Fruit fly (Drosophila melanogaster) whole organism, wandering third instar larva: Measurements from ENCODE around the gene Cbp20.

Experiments used
- GATAd ChIP-seq: sonication (Bioruptor generic); optimal IDR thresholded peaks from 2 replicates; lab custom pipeline; 2016; ENCODE audit warnings: missing biosample characterization, missing genetic modification characterization
- HLH106 ChIP-seq: fragments of 200-800 bp; optimal IDR thresholded peaks from 3 replicates; lab custom pipeline; 2019; ENCODE audit warnings: missing biosample characterization, mild to moderate bottlenecking, missing genetic modification characterization, moderate library complexity
- Jra ChIP-seq: sonication (Bioruptor generic); optimal IDR thresholded peaks from 2 replicates; lab custom pipeline; 2016; ENCODE audit warnings: missing biosample characterization, missing genetic modification characterization
- Mio ChIP-seq: sonication (Bioruptor generic); optimal IDR thresholded peaks from 2 replicates; lab custom pipeline; 2016; ENCODE audit warnings: missing biosample characterization, missing genetic modification characterization
- OdsH ChIP-seq: fragments of 200-800 bp; sonication (Bioruptor generic); optimal IDR thresholded peaks from 2 replicates; lab custom pipeline; 2016; ENCODE audit warnings: missing biosample characterization, mild to moderate bottlenecking, missing genetic modification characterization
- Vsx2 ChIP-seq: fragments of 200-300, 225-300 bp; sonication (Bioruptor generic); optimal IDR thresholded peaks from 2 replicates; lab custom pipeline; 2018; ENCODE audit warnings: missing biosample characterization, missing genetic modification characterization; ENCODE audit not compliant: partially characterized antibody
- dl ChIP-seq, 2 experiments: fragments of 175-275, 200-275 bp in 1 of 2; fragments of 200-275 bp in 1 of 2; sonication (Bioruptor generic); optimal IDR thresholded peaks; lab custom pipeline; 2018; ENCODE audit warnings: mild to moderate bottlenecking in 2 of 2, missing biosample characterization in 2 of 2, missing genetic modification characterization in 2 of 2, moderate library complexity in 2 of 2; ENCODE audit not compliant: partially characterized antibody in 2 of 2, insufficient read depth in 1 of 2
- jim ChIP-seq: fragments of 175-275, 200-325 bp; sonication (Bioruptor generic); optimal IDR thresholded peaks from 2 replicates; lab custom pipeline; 2016; ENCODE audit warnings: missing biosample characterization, mild to moderate bottlenecking, missing genetic modification characterization
- pan ChIP-seq: fragments of >200 bp; optimal IDR thresholded peaks from 2 replicates; lab custom pipeline; 2017
- psq ChIP-seq: fragments of 200-800 bp; sonication (Bioruptor generic); optimal IDR thresholded peaks from 3 replicates; lab custom pipeline; 2017; ENCODE audit warnings: missing biosample characterization, mild to moderate bottlenecking, missing genetic modification characterization, moderate library complexity
- sv ChIP-seq: fragments of 200-800 bp; sonication (Bioruptor generic); optimal IDR thresholded peaks from 3 replicates; lab custom pipeline; 2016; ENCODE audit warnings: missing biosample characterization, missing genetic modification characterization
- usp ChIP-seq: fragments of >200 bp; optimal IDR thresholded peaks from 2 replicates; lab custom pipeline; 2017; ENCODE audit warnings: missing biosample characterization, missing genetic modification characterization
- woc ChIP-seq: sonication (Bioruptor generic); optimal IDR thresholded peaks from 2 replicates; lab custom pipeline; 2016; ENCODE audit warnings: missing biosample characterization, mild to moderate bottlenecking, missing genetic modification characterization

dm6 chr3R:18157459-18157858 lies 7.0 kb upstream of the Cbp20 start:
- TF ChIP-seq psq (GFP tag; lab: Kevin White, UChicago) (no peak), woc (GFP tag; lab: Kevin White, UChicago) (no peak), jim (GFP tag; lab: Kevin White, UChicago) (no peak), pan (lab: Kevin White, UChicago) (no peak), GATAd (GFP tag; lab: Kevin White, UChicago) (no peak), HLH106 (tag; lab: Kevin White, UChicago) (peak; percentile 38), OdsH (GFP tag; lab: Kevin White, UChicago) (no peak), Vsx2 (GFP tag; lab: Kevin White, UChicago) (no peak), sv (no peak), Jra (no peak), dl (GFP tag; optimal IDR thresholded peaks at IDR 0.05; lab: Kevin White, UChicago; ENCODE audit: insufficient read depth in 1 of 2, partially characterized antibody in 2 of 2) (no peak), Mio (GFP tag; lab: Kevin White, UChicago) (no peak), usp (no peak)
